Worm (Caenorhabditis elegans) whole organism, L3 larva: Measurements from ENCODE around the gene gos-28.
A peak's percentile ranks its signal among the peaks of the same experiment; 100 is the strongest.

ENCODE experiments used
- R02D3.7 ChIP-seq: fragments of 150-350 bp; optimal IDR thresholded peaks from 2 replicates; lab custom pipeline; 2014; ENCODE audit warnings: missing biosample characterization, missing genetic modification characterization
- ZK546.5 ChIP-seq: sonication (generic microtip); optimal IDR thresholded peaks from 2 replicates; lab custom pipeline; 2017; ENCODE audit warnings: missing biosample characterization, missing genetic modification characterization
- ama-1 ChIP-seq: fragments of 150-350 bp; optimal IDR thresholded peaks from 2 replicates; lab custom pipeline; 2018
- ceh-28 ChIP-seq: fragments of 150-350 bp; optimal IDR thresholded peaks from 2 replicates; lab custom pipeline; 2014; ENCODE audit warnings: missing biosample characterization, missing genetic modification reagents, missing genetic modification characterization
- ceh-82 ChIP-seq: fragments of 150-350 bp; optimal IDR thresholded peaks from 2 replicates; lab custom pipeline; 2014; ENCODE audit warnings: missing biosample characterization, missing genetic modification characterization
- ceh-9 ChIP-seq: sonication (generic microtip); optimal IDR thresholded peaks from 2 replicates; lab custom pipeline; 2018; ENCODE audit warnings: missing biosample characterization, missing genetic modification characterization
- egl-5 ChIP-seq: fragments of 150-350 bp; optimal IDR thresholded peaks from 2 replicates; lab custom pipeline; 2017; ENCODE audit warnings: missing biosample characterization, missing genetic modification reagents, missing genetic modification characterization, inconsistent platforms
- elt-1 ChIP-seq: fragments of 150-350 bp; optimal IDR thresholded peaks from 2 replicates; lab custom pipeline; 2014; ENCODE audit warnings: missing biosample characterization, missing genetic modification characterization
- elt-2 ChIP-seq: sonication (generic microtip); optimal IDR thresholded peaks from 2 replicates; lab custom pipeline; 2016; ENCODE audit warnings: missing genetic modification reagents, mild to moderate bottlenecking, missing genetic modification characterization, missing compliant biosample characterization
- elt-3 ChIP-seq, 3 experiments: fragments of 150-350 bp in 1 of 3; sonication (generic microtip) in 2 of 3; optimal IDR thresholded peaks; 2 replicates in 2 of 3; 4 replicates in 1 of 3; lab custom pipeline; 2014 to 2017; ENCODE audit warnings: missing biosample characterization in 3 of 3, missing genetic modification characterization in 3 of 3
- eor-1 ChIP-seq, 2 experiments: fragments of 150-350 bp; optimal IDR thresholded peaks; 2 replicates each; lab custom pipeline; 2014 to 2018; ENCODE audit warnings: missing biosample characterization in 2 of 2, missing genetic modification characterization in 2 of 2
- fkh-10 ChIP-seq: sonication (generic microtip); optimal IDR thresholded peaks from 2 replicates; lab custom pipeline; 2017; ENCODE audit warnings: missing biosample characterization, missing genetic modification reagents, missing genetic modification characterization
- fos-1 ChIP-seq: fragments of 150-350 bp; optimal IDR thresholded peaks from 2 replicates; lab custom pipeline; 2014; ENCODE audit warnings: missing biosample characterization, missing genetic modification characterization
- hmg-11 ChIP-seq: sonication (generic microtip); optimal IDR thresholded peaks from 2 replicates; lab custom pipeline; 2016; ENCODE audit warnings: missing genetic modification characterization, missing compliant biosample characterization
- jun-1 ChIP-seq: fragments of 150-350 bp; optimal IDR thresholded peaks from 2 replicates; lab custom pipeline; 2014; ENCODE audit warnings: missing biosample characterization, missing genetic modification reagents, missing genetic modification characterization
- lin-15B ChIP-seq: fragments of 150-350 bp; optimal IDR thresholded peaks from 2 replicates; lab custom pipeline; 2014; ENCODE audit warnings: missing biosample characterization, missing genetic modification characterization
- lin-39 ChIP-seq: fragments of 150-350 bp; optimal IDR thresholded peaks from 2 replicates; lab custom pipeline; 2018; ENCODE audit warnings: missing biosample characterization, missing genetic modification reagents, missing genetic modification characterization
- lsy-12 ChIP-seq: sonication (generic microtip); optimal IDR thresholded peaks from 2 replicates; lab custom pipeline; 2016; ENCODE audit warnings: mild to moderate bottlenecking, missing genetic modification characterization, missing compliant biosample characterization
- mdl-1 ChIP-seq: fragments of 150-350 bp; optimal IDR thresholded peaks from 2 replicates; lab custom pipeline; 2014; ENCODE audit warnings: missing biosample characterization, missing genetic modification characterization
- mml-1 ChIP-seq: fragments of 150-350 bp; sonication (generic microtip); optimal IDR thresholded peaks from 3 replicates; lab custom pipeline; 2014; ENCODE audit warnings: missing biosample characterization, missing genetic modification characterization
- nfya-1 ChIP-seq: sonication (generic microtip); optimal IDR thresholded peaks from 2 replicates; lab custom pipeline; 2017; ENCODE audit warnings: missing genetic modification characterization, mild to moderate bottlenecking, missing compliant biosample characterization, antibody characterized with exemption, moderate library complexity; ENCODE audit not compliant: insufficient read depth
- nhr-11 ChIP-seq: fragments of 150-350 bp; optimal IDR thresholded peaks from 2 replicates; lab custom pipeline; 2014; ENCODE audit warnings: missing biosample characterization, missing genetic modification characterization
- nhr-12 ChIP-seq: fragments of 150-350 bp; optimal IDR thresholded peaks from 2 replicates; lab custom pipeline; 2014; ENCODE audit warnings: missing biosample characterization, missing genetic modification characterization
- nhr-23 ChIP-seq: fragments of 150-350 bp; optimal IDR thresholded peaks from 2 replicates; lab custom pipeline; 2014; ENCODE audit warnings: missing biosample characterization, missing genetic modification reagents, missing genetic modification characterization
- nhr-237 ChIP-seq: fragments of 150-350 bp; optimal IDR thresholded peaks from 2 replicates; lab custom pipeline; 2014; ENCODE audit warnings: missing biosample characterization, missing genetic modification characterization
- nhr-25 ChIP-seq: sonication (generic microtip); optimal IDR thresholded peaks from 2 replicates; lab custom pipeline; 2017; ENCODE audit warnings: missing biosample characterization, missing genetic modification characterization
- nhr-28 ChIP-seq: fragments of 150-350 bp; optimal IDR thresholded peaks from 2 replicates; lab custom pipeline; 2014; ENCODE audit warnings: missing biosample characterization, missing genetic modification characterization
- nhr-43 ChIP-seq: sonication (generic microtip); optimal IDR thresholded peaks from 2 replicates; lab custom pipeline; 2016; ENCODE audit warnings: mild to moderate bottlenecking, missing genetic modification characterization, missing compliant biosample characterization; ENCODE audit not compliant: poor library complexity, severe bottlenecking
- nhr-67 ChIP-seq: fragments of 150-350 bp; optimal IDR thresholded peaks from 2 replicates; lab custom pipeline; 2014; ENCODE audit warnings: missing biosample characterization, missing genetic modification characterization
- nhr-76 ChIP-seq: fragments of 150-350 bp; sonication (generic microtip); optimal IDR thresholded peaks from 5 replicates; lab custom pipeline; 2014; ENCODE audit warnings: missing biosample characterization, missing genetic modification characterization
- nhr-77 ChIP-seq: fragments of 150-350 bp; optimal IDR thresholded peaks from 2 replicates; lab custom pipeline; 2014; ENCODE audit warnings: missing biosample characterization, missing genetic modification characterization
- pha-4 ChIP-seq: fragments of 150-350 bp; optimal IDR thresholded peaks from 2 replicates; lab custom pipeline; 2014; ENCODE audit warnings: missing biosample characterization, missing genetic modification reagents, missing genetic modification characterization
- pqm-1 ChIP-seq: fragments of 150-350 bp; optimal IDR thresholded peaks from 2 replicates; lab custom pipeline; 2017; ENCODE audit warnings: missing biosample characterization, missing genetic modification characterization, inconsistent platforms
- skn-1 ChIP-seq: fragments of 150-350 bp; optimal IDR thresholded peaks from 2 replicates; lab custom pipeline; 2014; ENCODE audit warnings: missing biosample characterization, missing genetic modification characterization
- snpc-4 ChIP-seq: fragments of 150-350 bp; optimal IDR thresholded peaks from 2 replicates; lab custom pipeline; 2014; ENCODE audit warnings: missing biosample characterization, missing genetic modification characterization
- tbx-2 ChIP-seq: sonication (generic microtip); optimal IDR thresholded peaks from 2 replicates; lab custom pipeline; 2016; ENCODE audit warnings: mild to moderate bottlenecking, missing genetic modification characterization, missing compliant biosample characterization
- unc-39 ChIP-seq: sonication (generic microtip); optimal IDR thresholded peaks from 4 replicates; lab custom pipeline; 2017; ENCODE audit warnings: missing biosample characterization, missing genetic modification characterization
- unc-62 ChIP-seq: fragments of 150-350 bp; sonication (generic microtip); optimal IDR thresholded peaks from 4 replicates; lab custom pipeline; 2014; ENCODE audit warnings: missing biosample characterization, missing genetic modification reagents, missing genetic modification characterization
- zag-1 ChIP-seq: fragments of 150-350 bp; optimal IDR thresholded peaks from 2 replicates; lab custom pipeline; 2014; ENCODE audit warnings: missing biosample characterization, missing genetic modification characterization
- ztf-11 ChIP-seq: fragments of 150-350 bp; optimal IDR thresholded peaks from 2 replicates; lab custom pipeline; 2014; ENCODE audit warnings: missing biosample characterization, missing genetic modification characterization
- ztf-4 ChIP-seq: fragments of 150-350 bp; optimal IDR thresholded peaks from 2 replicates; lab custom pipeline; 2014; ENCODE audit warnings: missing biosample characterization, missing genetic modification characterization

gos-28 gene

DNA sequence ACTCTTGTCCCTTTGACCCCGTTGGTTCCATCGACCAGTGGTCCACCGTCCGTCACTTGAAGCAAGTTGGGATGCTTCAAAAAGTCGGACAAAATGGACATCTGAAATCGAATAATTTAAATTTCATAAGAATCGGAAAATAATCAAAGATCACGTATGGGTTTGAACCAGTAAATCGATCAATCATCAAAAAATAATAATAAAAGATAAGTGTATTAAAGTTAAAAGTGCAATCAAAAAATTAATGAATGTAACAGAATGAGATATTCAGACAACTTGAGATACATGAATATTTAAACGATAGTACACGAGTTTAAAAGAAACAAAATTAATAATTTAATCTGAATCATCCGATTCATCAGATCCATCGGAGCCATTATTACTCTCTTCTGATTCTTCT is 30.0 kb upstream of the gos-28 start, which contains the start of gene T20B12.7:
TSS of gene T20B12.7 (minus strand) at position 101 of the 400 bp plus-strand sequence.
- TF ChIP-seq R02D3.7 (tag; lab: Kevin White, UChicago) (no peak), eor-1 (tag; optimal IDR thresholded peaks at IDR 0.05; lab: Kevin White, UChicago) (no peak), zag-1 (tag; lab: Kevin White, UChicago) (no peak), nhr-23 (tag; lab: Kevin White, UChicago) (no peak), nhr-77 (no peak), ztf-11 (no peak), jun-1 (tag; lab: Kevin White, UChicago) (no peak), mml-1 (tag; lab: Kevin White, UChicago) (no peak), fkh-10 (GFP tag; lab: Kevin White, UChicago) (no peak), snpc-4 (no peak), nfya-1 (no peak), nhr-237 (no peak), ceh-28 (no peak), ceh-82 (tag; lab: Kevin White, UChicago) (no peak), nhr-43 (no peak), nhr-25 (tag; lab: Kevin White, UChicago) (no peak), nhr-76 (no peak), ceh-9 (tag; lab: Kevin White, UChicago) (no peak), lin-39 (tag; lab: Kevin White, UChicago) (no peak)
- TF ChIP-seq, all 47 proteins: peak for 0

DNA sequence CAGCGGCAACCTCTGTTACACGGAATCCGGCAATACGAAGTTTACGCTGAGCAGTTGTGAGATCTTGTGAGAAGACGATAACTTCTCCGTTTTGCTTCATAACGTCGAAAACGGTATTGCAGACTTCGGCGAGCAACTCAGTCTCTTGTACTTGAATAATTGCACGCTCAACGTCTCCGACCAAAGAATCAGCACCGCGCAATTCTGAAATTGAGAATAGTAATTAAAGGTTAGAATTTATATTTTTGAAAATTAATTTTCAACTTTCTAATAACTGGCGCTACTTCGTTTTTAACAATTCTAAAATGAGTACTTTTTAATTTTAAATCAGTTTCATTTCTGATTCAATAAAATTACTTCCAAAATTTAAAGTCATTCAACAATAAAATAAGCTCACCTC is 29.5 kb upstream of the gos-28 start:
- TF ChIP-seq fkh-10 (GFP tag; lab: Kevin White, UChicago) (no peak), nhr-23 (tag; lab: Kevin White, UChicago) (no peak), ama-1 (peak; percentile 21), elt-3 (tag; optimal IDR thresholded peaks at IDR 0.05; lab: Kevin White, UChicago) (no peak), elt-1 (tag; lab: Kevin White, UChicago) (no peak)

DNA sequence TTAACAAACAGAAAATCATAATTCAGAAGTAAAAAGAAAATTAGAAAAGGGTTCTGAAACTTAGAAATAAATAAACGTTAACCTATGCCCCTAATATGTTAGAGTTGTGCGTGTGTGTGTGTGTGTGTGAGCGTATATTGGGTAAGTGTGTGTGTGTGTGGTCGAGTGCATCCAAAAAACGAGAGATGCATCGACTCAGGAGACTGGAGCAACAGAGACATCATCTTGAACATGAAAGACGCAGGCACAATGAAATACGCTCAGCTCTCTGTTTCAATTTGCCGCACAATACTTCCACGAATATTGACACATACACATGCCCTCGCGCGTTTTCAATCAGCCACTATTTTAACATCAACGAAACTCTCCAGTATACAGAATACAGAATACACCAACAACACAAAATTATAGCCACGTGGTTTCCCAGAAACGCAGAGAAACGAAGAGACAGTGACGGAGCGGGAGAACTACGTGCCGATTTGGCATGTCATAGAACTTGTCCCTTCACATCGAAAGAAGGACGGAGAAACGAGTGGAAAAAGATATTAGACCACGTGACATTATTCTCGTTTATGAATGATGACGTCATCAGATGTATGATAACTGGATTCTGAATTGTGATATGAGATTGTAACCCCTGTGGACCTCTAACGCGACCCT is 27.3 kb upstream of the gos-28 start:
- TF ChIP-seq nhr-28 (tag; lab: Kevin White, UChicago) (no peak), pqm-1 (tag; lab: Kevin White, UChicago) (peak; percentile 23), nhr-237 (no peak), nhr-11 (tag; lab: Kevin White, UChicago) (peak; percentile 10), nhr-23 (tag; lab: Kevin White, UChicago) (peak; percentile 96), mml-1 (tag; lab: Kevin White, UChicago) (peak; percentile 25), nhr-25 (tag; lab: Kevin White, UChicago) (peak; percentile 97), nhr-77 (no peak), skn-1 (tag; lab: Kevin White, UChicago) (no peak), ama-1 (peak; percentile 70), nhr-12 (tag; lab: Kevin White, UChicago) (no peak), pha-4 (tag; lab: Kevin White, UChicago) (peak; percentile 58), mdl-1 (peak; percentile 94), unc-62 (peak; percentile 82), elt-2 (tag; lab: Kevin White, UChicago) (peak; percentile 73), tbx-2 (tag; lab: Kevin White, UChicago) (peak; percentile 61), lsy-12 (tag; lab: Kevin White, UChicago) (peak; percentile 73), jun-1 (tag; lab: Kevin White, UChicago) (peak; percentile 64), lin-39 (tag; lab: Kevin White, UChicago) (peak; percentile 59), hmg-11 (peak; percentile 11), ceh-9 (tag; lab: Kevin White, UChicago) (no peak), nfya-1 (peak; percentile 57), elt-3 (tag; optimal IDR thresholded peaks at IDR 0.05; lab: Kevin White, UChicago) (peak; percentile 42 to 71 (median 60)), nhr-43 (peak; percentile 95), egl-5 (tag; lab: Kevin White, UChicago) (peak; percentile 27), fos-1 (peak; percentile 77), nhr-67 (tag; lab: Kevin White, UChicago) (no peak)
- TF ChIP-seq, all 47 proteins: peak for 20

DNA sequence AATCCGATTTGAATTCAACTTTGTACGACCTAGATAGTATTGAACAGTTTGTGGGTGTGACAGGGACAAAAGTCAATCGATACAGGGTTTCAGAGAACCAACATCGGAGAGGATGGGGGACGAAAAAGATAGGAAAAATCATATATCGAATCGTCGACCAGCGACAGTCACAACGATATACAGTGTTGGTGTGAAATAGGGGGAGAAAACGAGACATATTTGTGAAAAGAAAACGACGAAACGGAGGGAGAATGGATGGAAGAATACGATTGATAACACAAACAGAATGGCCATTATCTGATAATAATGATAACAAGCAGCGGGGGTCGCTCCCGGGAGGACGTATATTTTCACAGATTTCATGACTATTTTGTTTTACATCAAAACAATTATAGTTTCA is 26.5 kb upstream of the gos-28 start:
- peak; percentile 86 for TF ChIP-seq elt-2 (tag; lab: Kevin White, UChicago)
- TF ChIP-seq ztf-4 (tag; lab: Kevin White, UChicago), result no peak
- TF ChIP-seq ama-1, result peak; percentile 83
- TF ChIP-seq R02D3.7 (tag; lab: Kevin White, UChicago), result peak; percentile 14
- TF ChIP-seq pqm-1 (tag; lab: Kevin White, UChicago), result no peak
- no peak for TF ChIP-seq unc-39 (tag; lab: Kevin White, UChicago)
- no peak for TF ChIP-seq lin-15B
- no peak for TF ChIP-seq ZK546.5 (tag; lab: Kevin White, UChicago)
- TF ChIP-seq mdl-1, result no peak
- no peak for TF ChIP-seq ceh-82 (tag; lab: Kevin White, UChicago)
- no peak for TF ChIP-seq egl-5 (tag; lab: Kevin White, UChicago)
- TF ChIP-seq mml-1 (tag; lab: Kevin White, UChicago), result peak; percentile 11
- TF ChIP-seq nhr-67 (tag; lab: Kevin White, UChicago), result no peak
- no peak for TF ChIP-seq fos-1
- TF ChIP-seq skn-1 (tag; lab: Kevin White, UChicago), result no peak
- TF ChIP-seq elt-3 (tag; optimal IDR thresholded peaks at IDR 0.05; lab: Kevin White, UChicago), result peak in 2 of 3 experiments; percentile 44 to 91
- TF ChIP-seq nfya-1, result no peak
- TF ChIP-seq nhr-23 (tag; lab: Kevin White, UChicago), result peak; percentile 62
- TF ChIP-seq ceh-9 (tag; lab: Kevin White, UChicago), result no peak
- TF ChIP-seq tbx-2 (tag; lab: Kevin White, UChicago), result no peak
- no peak for TF ChIP-seq nhr-11 (tag; lab: Kevin White, UChicago)
- TF ChIP-seq nhr-12 (tag; lab: Kevin White, UChicago), result no peak
- no peak for TF ChIP-seq pha-4 (tag; lab: Kevin White, UChicago)
- no peak for TF ChIP-seq elt-1 (tag; lab: Kevin White, UChicago)
- peak; percentile 65 for TF ChIP-seq ceh-28
- peak; percentile 14 for TF ChIP-seq nhr-25 (tag; lab: Kevin White, UChicago)
- no peak for TF ChIP-seq nhr-77
- TF ChIP-seq eor-1 (tag; optimal IDR thresholded peaks at IDR 0.05; lab: Kevin White, UChicago), result no peak
- no peak for TF ChIP-seq lin-39 (tag; lab: Kevin White, UChicago)
- no peak for TF ChIP-seq zag-1 (tag; lab: Kevin White, UChicago)
